Fruit fly (Drosophila melanogaster): ENCODE results near the gene Nnp-1.

The Nnp-1 gene

DNA sequence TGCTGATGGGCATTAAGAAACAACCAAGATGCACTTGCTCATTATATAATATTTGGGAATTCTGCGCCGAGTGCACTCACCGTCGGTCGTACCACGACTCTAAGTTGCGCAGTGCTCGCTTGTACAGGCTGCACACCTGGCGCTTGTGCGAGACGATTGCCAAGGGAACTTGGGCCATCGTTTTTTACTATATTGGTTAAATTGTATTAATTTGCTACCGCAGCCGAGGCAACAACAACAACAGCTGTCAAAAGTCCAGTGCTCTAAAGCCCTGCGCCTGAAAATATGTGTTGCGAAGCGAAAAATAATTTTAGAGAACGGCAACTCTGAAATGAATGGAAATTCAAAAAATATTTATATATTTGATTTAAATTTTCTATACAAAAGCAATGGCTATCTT is 4.8 kb upstream of the Nnp-1 start, which contains the start of gene ND-B22 (continued):
- peak; percentile 31 for TF ChIP-seq pdm3 (GFP tag; optimal IDR thresholded peaks at IDR 0.05)
- TF ChIP-seq Lpt (GFP tag; optimal IDR thresholded peaks at IDR 0.05): no peak
- peak; percentile 15 for TF ChIP-seq Ets21C (GFP tag; optimal IDR thresholded peaks at IDR 0.05)
- TF ChIP-seq acj6 (GFP tag; optimal IDR thresholded peaks at IDR 0.05): no peak
- peak; percentile 45 for TF ChIP-seq CG31627 (GFP tag; optimal IDR thresholded peaks at IDR 0.05)
- TF ChIP-seq Eip75B (GFP tag; optimal IDR thresholded peaks at IDR 0.05): peak; percentile 25
- no peak for TF ChIP-seq CG8632 (GFP tag; optimal IDR thresholded peaks at IDR 0.05)
- no peak for TF ChIP-seq fd59A (GFP tag; optimal IDR thresholded peaks at IDR 0.05)
- no peak for TF ChIP-seq CG9139 (GFP tag; optimal IDR thresholded peaks at IDR 0.05)
- TF ChIP-seq CG8119 (GFP tag; IDR thresholded peaks at IDR 0.05): no peak
- no peak for TF ChIP-seq spab (GFP tag; optimal IDR thresholded peaks at IDR 0.05)
- no peak for TF ChIP-seq CG32006 (GFP tag; optimal IDR thresholded peaks at IDR 0.05)
- no peak for TF ChIP-seq CG6792 (GFP tag; optimal IDR thresholded peaks at IDR 0.05)
- TF ChIP-seq CG6854 (GFP tag; optimal IDR thresholded peaks at IDR 0.05): no peak
- peak; percentile 51 for TF ChIP-seq topi (GFP tag; optimal IDR thresholded peaks at IDR 0.05)
- peak; percentile 79 for TF ChIP-seq Eip78C (GFP tag)
- TF ChIP-seq CG34406 (GFP tag; optimal IDR thresholded peaks at IDR 0.05): no peak
- peak; percentile 52 for TF ChIP-seq Sox14 (GFP tag; optimal IDR thresholded peaks at IDR 0.05)
- TF ChIP-seq OdsH (GFP tag; optimal IDR thresholded peaks at IDR 0.05): peak; percentile 27
- TF ChIP-seq CG1621 (tag; optimal IDR thresholded peaks at IDR 0.05): no peak
- TF ChIP-seq CG6808 (GFP tag; optimal IDR thresholded peaks at IDR 0.05): no peak
- TF ChIP-seq Sox15 (GFP tag; optimal IDR thresholded peaks at IDR 0.05): no peak
- no peak for TF ChIP-seq Hr38 (GFP tag; optimal IDR thresholded peaks at IDR 0.05)
- TF ChIP-seq CG16779 (tag; optimal IDR thresholded peaks at IDR 0.05): no peak
- no peak for TF ChIP-seq salr (GFP tag; optimal IDR thresholded peaks at IDR 0.05)

DNA sequence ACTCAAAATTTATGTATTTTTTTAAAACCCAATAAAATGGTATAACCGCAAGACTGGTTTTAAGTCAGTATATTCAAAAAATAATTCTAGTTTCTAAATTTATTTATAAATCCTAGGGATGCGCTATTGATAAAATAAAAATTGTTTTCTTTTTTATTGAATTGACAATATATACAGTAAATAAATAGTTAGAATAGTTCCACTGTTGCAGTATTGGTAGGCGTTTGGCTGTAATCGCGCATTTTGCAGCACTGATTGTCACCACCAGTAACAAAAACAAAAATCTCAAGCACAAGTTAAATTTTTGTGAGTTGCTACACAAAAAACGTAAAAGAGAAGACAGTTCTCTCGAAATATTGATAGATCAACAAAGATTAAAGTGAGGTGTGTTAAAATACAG is 3.0 kb upstream of the Nnp-1 start, which contains the start of gene CG31855:
CG31855 (plus strand) TSS at position 265 of the 400 bp plus-strand sequence.
- TF ChIP-seq Eip93F (GFP tag; optimal IDR thresholded peaks at IDR 0.05): peak; percentile 58
- peak; percentile 90 for TF ChIP-seq svp (GFP tag)
- TF ChIP-seq OdsH (GFP tag; optimal IDR thresholded peaks at IDR 0.05): peak; percentile 83
- TF ChIP-seq lz (GFP tag; optimal IDR thresholded peaks at IDR 0.05): peak; percentile 80
- TF ChIP-seq Hr4 (GFP tag; optimal IDR thresholded peaks at IDR 0.05): peak; percentile 69
- peak; percentile 84 for TF ChIP-seq topi (GFP tag; optimal IDR thresholded peaks at IDR 0.05)
- peak; percentile 73 for TF ChIP-seq CG7368 (GFP tag; optimal IDR thresholded peaks at IDR 0.05)
- peak; percentile 77 for TF ChIP-seq Eip75B (GFP tag; optimal IDR thresholded peaks at IDR 0.05)
- TF ChIP-seq Sox102F (GFP tag; optimal IDR thresholded peaks at IDR 0.05): peak; percentile 87
- peak; percentile 72 for TF ChIP-seq CG15336 (GFP tag; IDR thresholded peaks at IDR 0.05)
- TF ChIP-seq CG11762 (GFP tag; optimal IDR thresholded peaks at IDR 0.05; ENCODE audit: insufficient read depth): peak; percentile 59
- peak; percentile 70 for TF ChIP-seq CG34406 (GFP tag; optimal IDR thresholded peaks at IDR 0.05)
- peak in 1 of 2 experiments; percentile 77 for TF ChIP-seq ss (GFP tag; optimal IDR thresholded peaks at IDR 0.05)
- TF ChIP-seq Gug (GFP tag; IDR thresholded peaks at IDR 0.05): 0 out of 2 replicates have a peak, but pooled peaks have one; percentile 27
- peak; percentile 71 for TF ChIP-seq CG10631 (GFP tag; optimal IDR thresholded peaks at IDR 0.05)
- TF ChIP-seq achi (GFP tag; optimal IDR thresholded peaks at IDR 0.05): peak; percentile 83
- TF ChIP-seq Ets21C (GFP tag; optimal IDR thresholded peaks at IDR 0.05): peak; percentile 65
- peak; percentile 52 for TF ChIP-seq CG11902 (GFP tag; optimal IDR thresholded peaks at IDR 0.05)
- TF ChIP-seq CG3919 (GFP tag; optimal IDR thresholded peaks at IDR 0.05): peak; percentile 89
- TF ChIP-seq CG3032 (tag; optimal IDR thresholded peaks at IDR 0.05): peak; percentile 64
- TF ChIP-seq CG9139 (GFP tag; optimal IDR thresholded peaks at IDR 0.05): no peak
- TF ChIP-seq pdm3 (GFP tag; optimal IDR thresholded peaks at IDR 0.05): peak; percentile 83
- TF ChIP-seq CG6276 (GFP tag; optimal IDR thresholded peaks at IDR 0.05): no peak
- peak; percentile 70 for TF ChIP-seq CG32006 (GFP tag; optimal IDR thresholded peaks at IDR 0.05)
- no peak for TF ChIP-seq CG16779 (tag; optimal IDR thresholded peaks at IDR 0.05)
- TF ChIP-seq CG6792 (GFP tag; optimal IDR thresholded peaks at IDR 0.05): peak; percentile 79
- TF ChIP-seq CG8119 (GFP tag; IDR thresholded peaks at IDR 0.05): peak; percentile 66
- TF ChIP-seq dsx (GFP tag; optimal IDR thresholded peaks at IDR 0.05; ENCODE audit: poor library complexity, severe bottlenecking): peak; percentile 54
- TF ChIP-seq vri (GFP tag; optimal IDR thresholded peaks at IDR 0.05): no peak
- TF ChIP-seq Hr38 (GFP tag; optimal IDR thresholded peaks at IDR 0.05): no peak
- peak; percentile 43 for TF ChIP-seq Blimp-1 (GFP tag; optimal IDR thresholded peaks at IDR 0.05)
- peak; percentile 61 for TF ChIP-seq CG8319 (GFP tag; optimal IDR thresholded peaks at IDR 0.05)
- no peak for TF ChIP-seq fkh (GFP tag; optimal IDR thresholded peaks at IDR 0.05)
- TF ChIP-seq salr (GFP tag; optimal IDR thresholded peaks at IDR 0.05): peak; percentile 42 to 64
- peak; percentile 87 for TF ChIP-seq Met (GFP tag; optimal IDR thresholded peaks at IDR 0.05)
- peak; percentile 60 for TF ChIP-seq Lpt (GFP tag; optimal IDR thresholded peaks at IDR 0.05)
- TF ChIP-seq spab (GFP tag; optimal IDR thresholded peaks at IDR 0.05): peak; percentile 50
- TF ChIP-seq fd85E (GFP tag; optimal IDR thresholded peaks at IDR 0.05): peak; percentile 62

Measured in whole organism, prepupa.